Fruit fly (Drosophila melanogaster) whole organism, prepupa: Measurements from ENCODE around the gene Jon65Aiv.

Source experiments
- Blimp-1 ChIP-seq: fragments of 200-800 bp; sonication (Bioruptor generic); optimal IDR thresholded peaks from 3 replicates; lab custom pipeline; 2017; ENCODE audit warnings: missing biosample characterization, missing genetic modification characterization, mild to moderate bottlenecking, moderate library complexity, missing genetic modification reagents
- CG10631 ChIP-seq: fragments of 200-800 bp; sonication (Bioruptor generic); optimal IDR thresholded peaks from 2 replicates; lab custom pipeline; 2016; ENCODE audit warnings: missing biosample characterization, missing genetic modification characterization
- CG10669 ChIP-seq: fragments of 200-800 bp; sonication (Bioruptor generic); optimal IDR thresholded peaks from 3 replicates; lab custom pipeline; 2018; ENCODE audit warnings: missing biosample characterization, mild to moderate bottlenecking, missing genetic modification characterization, moderate library complexity
- CG11294 ChIP-seq: fragments of 200-800 bp; sonication (Bioruptor generic); IDR thresholded peaks from 2 replicates; pipeline ENCODE4 v1.3.6; 2022; ENCODE audit warnings: missing biosample characterization, missing genetic modification characterization
- CG11762 ChIP-seq: fragments of 200-800 bp; sonication (Bioruptor generic); optimal IDR thresholded peaks from 3 replicates; lab custom pipeline; 2016; ENCODE audit warnings: missing biosample characterization, missing genetic modification characterization; ENCODE audit not compliant: insufficient read depth
- CG11902 ChIP-seq: fragments of 200-800 bp; sonication (Bioruptor generic); optimal IDR thresholded peaks from 3 replicates; lab custom pipeline; 2016; ENCODE audit warnings: missing biosample characterization, missing genetic modification characterization
- CG15336 ChIP-seq: fragments of 200-800 bp; sonication (Bioruptor generic); IDR thresholded peaks from 2 replicates; pipeline ENCODE4 v1.3.6; 2022; ENCODE audit warnings: missing biosample characterization, missing genetic modification characterization
- CG1621 ChIP-seq: fragments of 200-800 bp; sonication (Bioruptor generic); optimal IDR thresholded peaks from 3 replicates; lab custom pipeline; 2018; ENCODE audit warnings: missing biosample characterization, mild to moderate bottlenecking, missing genetic modification characterization
- CG16779 ChIP-seq: fragments of 200-800 bp; sonication (Bioruptor generic); optimal IDR thresholded peaks from 3 replicates; lab custom pipeline; 2017; ENCODE audit warnings: missing biosample characterization, mild to moderate bottlenecking, missing genetic modification characterization
- CG3032 ChIP-seq: fragments of 200-800 bp; optimal IDR thresholded peaks from 2 replicates; lab custom pipeline; 2019; ENCODE audit warnings: missing biosample characterization, mild to moderate bottlenecking, missing genetic modification characterization, moderate library complexity
- CG31627 ChIP-seq: fragments of 200-800 bp; sonication (Bioruptor generic); optimal IDR thresholded peaks from 3 replicates; lab custom pipeline; 2016; ENCODE audit warnings: missing biosample characterization, missing genetic modification characterization
- CG32006 ChIP-seq: fragments of 200-800 bp; sonication (Bioruptor generic); optimal IDR thresholded peaks from 3 replicates; lab custom pipeline; 2017; ENCODE audit warnings: missing biosample characterization, mild to moderate bottlenecking, missing genetic modification characterization
- CG3919 ChIP-seq: fragments of 200-800 bp; sonication (Bioruptor generic); optimal IDR thresholded peaks from 3 replicates; lab custom pipeline; 2016; ENCODE audit warnings: missing biosample characterization, missing genetic modification characterization
- CG4318 ChIP-seq: fragments of 200-800 bp; sonication (Bioruptor generic); optimal IDR thresholded peaks from 3 replicates; lab custom pipeline; 2017; ENCODE audit warnings: missing biosample characterization, mild to moderate bottlenecking, missing genetic modification characterization
- CG6163 ChIP-seq: fragments of 200-800 bp; sonication (Bioruptor generic); IDR thresholded peaks from 3 replicates; pipeline ENCODE4 v1.3.6; 2022; ENCODE audit warnings: missing biosample characterization, missing genetic modification characterization
- CG6808 ChIP-seq: fragments of 200-800 bp; sonication (Bioruptor generic); optimal IDR thresholded peaks from 3 replicates; lab custom pipeline; 2017; ENCODE audit warnings: missing biosample characterization, missing genetic modification characterization, mild to moderate bottlenecking, moderate library complexity, missing genetic modification reagents
- CG6854 ChIP-seq: fragments of 200-800 bp; sonication (Bioruptor generic); optimal IDR thresholded peaks from 2 replicates; lab custom pipeline; 2017; ENCODE audit warnings: missing biosample characterization, mild to moderate bottlenecking, missing genetic modification characterization
- CG7368 ChIP-seq: fragments of 200-800 bp; sonication (Bioruptor generic); optimal IDR thresholded peaks from 3 replicates; lab custom pipeline; 2016; ENCODE audit warnings: missing biosample characterization, missing genetic modification characterization
- CG8319 ChIP-seq: fragments of 200-800 bp; sonication (Bioruptor generic); optimal IDR thresholded peaks from 3 replicates; lab custom pipeline; 2016; ENCODE audit warnings: missing biosample characterization, missing genetic modification characterization
- CG8632 ChIP-seq: fragments of 200-800 bp; sonication (Bioruptor generic); optimal IDR thresholded peaks from 3 replicates; lab custom pipeline; 2016; ENCODE audit warnings: missing biosample characterization, missing genetic modification characterization
- Eip78C ChIP-seq: fragments of 200-800 bp; sonication (Bioruptor generic); peaks from one replicate; lab custom pipeline; 2016; ENCODE audit warnings: missing biosample characterization, missing genetic modification characterization
- Ets21C ChIP-seq: fragments of 200-800 bp; sonication (Bioruptor generic); optimal IDR thresholded peaks from 3 replicates; lab custom pipeline; 2016; ENCODE audit warnings: missing biosample characterization, missing genetic modification characterization
- Gug ChIP-seq: fragments of 200-800 bp; sonication (Bioruptor generic); IDR thresholded peaks from 2 replicates; pipeline ENCODE4 v1.3.6; 2022; ENCODE audit warnings: missing biosample characterization, missing genetic modification characterization
- Hr38 ChIP-seq: sonication (Bioruptor generic); optimal IDR thresholded peaks from 2 replicates; lab custom pipeline; 2016; ENCODE audit warnings: missing biosample characterization, missing genetic modification characterization
- Hr39 ChIP-seq: fragments of 200-800 bp; sonication (Bioruptor generic); optimal IDR thresholded peaks from 2 replicates; lab custom pipeline; 2016; ENCODE audit warnings: missing biosample characterization, missing genetic modification characterization
- Hr4 ChIP-seq: fragments of 200-800 bp; sonication (Bioruptor generic); optimal IDR thresholded peaks from 3 replicates; lab custom pipeline; 2016; ENCODE audit warnings: missing biosample characterization, missing genetic modification characterization
- Met ChIP-seq: fragments of 200-800 bp; sonication (Bioruptor generic); optimal IDR thresholded peaks from 3 replicates; lab custom pipeline; 2016; ENCODE audit warnings: missing biosample characterization, missing genetic modification characterization
- OdsH ChIP-seq: fragments of 200-800 bp; sonication (Bioruptor generic); optimal IDR thresholded peaks from 3 replicates; lab custom pipeline; 2016; ENCODE audit warnings: missing biosample characterization, missing genetic modification characterization
- Smox ChIP-seq: fragments of 200-800 bp; sonication (Bioruptor generic); optimal IDR thresholded peaks from 3 replicates; lab custom pipeline; 2016; ENCODE audit warnings: missing biosample characterization, missing genetic modification characterization
- Sox102F ChIP-seq: fragments of 200-800 bp; sonication (Bioruptor generic); optimal IDR thresholded peaks from 2 replicates; lab custom pipeline; 2016; ENCODE audit warnings: missing biosample characterization, mild to moderate bottlenecking, missing genetic modification characterization
- Sox14 ChIP-seq: fragments of 200-800 bp; sonication (Bioruptor generic); optimal IDR thresholded peaks from 3 replicates; lab custom pipeline; 2016; ENCODE audit warnings: missing biosample characterization, missing genetic modification characterization
- Sox15 ChIP-seq: fragments of 200-800 bp; sonication (Bioruptor generic); optimal IDR thresholded peaks from 3 replicates; lab custom pipeline; 2016; ENCODE audit warnings: missing biosample characterization, missing genetic modification characterization
- achi ChIP-seq: fragments of 200-800 bp; sonication (Bioruptor generic); optimal IDR thresholded peaks from 3 replicates; lab custom pipeline; 2016; ENCODE audit warnings: missing biosample characterization, missing genetic modification characterization
- acj6 ChIP-seq: fragments of 200-800 bp; sonication (Bioruptor generic); optimal IDR thresholded peaks from 3 replicates; lab custom pipeline; 2016; ENCODE audit warnings: missing biosample characterization, missing genetic modification characterization
- cyc ChIP-seq: fragments of 200-800 bp; sonication (Bioruptor generic); optimal IDR thresholded peaks from 3 replicates; lab custom pipeline; 2016; ENCODE audit warnings: missing biosample characterization, missing genetic modification characterization
- dac ChIP-seq: fragments of 200-800 bp; sonication (Bioruptor generic); optimal IDR thresholded peaks from 2 replicates; lab custom pipeline; 2017; ENCODE audit warnings: missing biosample characterization, mild to moderate bottlenecking, missing genetic modification characterization
- dsx ChIP-seq: fragments of 200-800 bp; optimal IDR thresholded peaks from 3 replicates; lab custom pipeline; 2019; ENCODE audit warnings: missing biosample characterization, mild to moderate bottlenecking, missing genetic modification characterization, moderate library complexity; ENCODE audit not compliant: poor library complexity, severe bottlenecking
- esn ChIP-seq: fragments of 200-800 bp; sonication (Bioruptor generic); optimal IDR thresholded peaks from 2 replicates; lab custom pipeline; 2016; ENCODE audit warnings: missing biosample characterization, mild to moderate bottlenecking, missing genetic modification characterization, moderate library complexity
- fd59A ChIP-seq: fragments of 200-800 bp; sonication (Bioruptor generic); optimal IDR thresholded peaks from 2 replicates; lab custom pipeline; 2017; ENCODE audit warnings: missing biosample characterization, mild to moderate bottlenecking, missing genetic modification characterization, missing genetic modification reagents
- fd85E ChIP-seq: fragments of 200-800 bp; sonication (Bioruptor generic); optimal IDR thresholded peaks from 3 replicates; lab custom pipeline; 2016; ENCODE audit warnings: missing biosample characterization, missing genetic modification characterization
- fkh ChIP-seq: fragments of 200-800 bp; sonication (Bioruptor generic); optimal IDR thresholded peaks from 3 replicates; lab custom pipeline; 2017; ENCODE audit warnings: missing biosample characterization, mild to moderate bottlenecking, missing genetic modification characterization, moderate library complexity
- net ChIP-seq: fragments of 200-800 bp; sonication (Bioruptor generic); optimal IDR thresholded peaks from 3 replicates; lab custom pipeline; 2016; ENCODE audit warnings: missing biosample characterization, missing genetic modification characterization
- pdm3 ChIP-seq: fragments of 200-800 bp; sonication (Bioruptor generic); optimal IDR thresholded peaks from 3 replicates; lab custom pipeline; 2016; ENCODE audit warnings: missing biosample characterization, missing genetic modification characterization
- salr ChIP-seq, 2 experiments: fragments of 200-800 bp; sonication (Bioruptor generic); optimal IDR thresholded peaks; 3 replicates each; lab custom pipeline; 2016 to 2018; ENCODE audit warnings: missing biosample characterization in 2 of 2, missing genetic modification characterization in 2 of 2, mild to moderate bottlenecking in 1 of 2
- spab ChIP-seq: fragments of 200-800 bp; sonication (Bioruptor generic); optimal IDR thresholded peaks from 2 replicates; lab custom pipeline; 2017; ENCODE audit warnings: missing biosample characterization, mild to moderate bottlenecking, missing genetic modification characterization, missing genetic modification reagents
- ss ChIP-seq, 2 experiments: fragments of 200-800 bp; sonication (Bioruptor generic); optimal IDR thresholded peaks; 2 replicates in 1 of 2; 3 replicates in 1 of 2; lab custom pipeline; 2017 to 2018; ENCODE audit warnings: mild to moderate bottlenecking in 2 of 2, missing biosample characterization in 2 of 2, missing genetic modification characterization in 2 of 2, moderate library complexity in 1 of 2
- svp ChIP-seq: fragments of 200-800 bp; sonication (Bioruptor generic); peaks from one replicate; lab custom pipeline; 2016; ENCODE audit warnings: missing biosample characterization, missing genetic modification characterization
- vri ChIP-seq: fragments of 200-800 bp; sonication (Bioruptor generic); optimal IDR thresholded peaks from 3 replicates; lab custom pipeline; 2016; ENCODE audit warnings: missing biosample characterization, mild to moderate bottlenecking, missing genetic modification characterization

Jon65Aiv gene

dm6 chr3L:6084446-6084845 is 45.5 kb downstream of the Jon65Aiv start (continued):
- peak; percentile 7 for TF ChIP-seq Sox14 (GFP tag; lab: Kevin White, UChicago)
- TF ChIP-seq Eip78C (GFP tag; lab: Kevin White, UChicago): peak; percentile 82
- no peak for TF ChIP-seq cyc (GFP tag; lab: Kevin White, UChicago)
- TF ChIP-seq CG10669 (GFP tag; lab: Kevin White, UChicago): peak; percentile 19
- TF ChIP-seq CG32006: peak; percentile 72
- TF ChIP-seq OdsH (GFP tag; lab: Kevin White, UChicago): peak; percentile 64
- TF ChIP-seq CG3919 (GFP tag; lab: Kevin White, UChicago): peak; percentile 14
- TF ChIP-seq CG4318 (GFP tag; lab: Kevin White, UChicago): peak; percentile 56

- no peak for TF ChIP-seq Hr38
- TF ChIP-seq fd85E (GFP tag; lab: Kevin White, UChicago): no peak
- 0 out of 3 replicates have a peak, but pooled peaks have one; percentile 5 for TF ChIP-seq CG6163 (GFP tag; lab: Robert Waterston, UW)
- no peak for TF ChIP-seq cyc (GFP tag; lab: Kevin White, UChicago)
- TF ChIP-seq Blimp-1 (GFP tag; lab: Kevin White, UChicago): no peak
- TF ChIP-seq CG31627 (GFP tag; lab: Kevin White, UChicago): no peak
- TF ChIP-seq CG32006: peak; percentile 83
- peak; percentile 65 for TF ChIP-seq svp (GFP tag; lab: Kevin White, UChicago)
- TF ChIP-seq Gug (GFP tag; lab: Robert Waterston, UW): 0 out of 2 replicates have a peak, but pooled peaks have one; percentile 14
- TF ChIP-seq CG8632 (GFP tag; lab: Kevin White, UChicago): peak; percentile 73
- TF ChIP-seq salr (GFP tag; optimal IDR thresholded peaks at IDR 0.05; lab: Kevin White, UChicago): peak in 1 of 2 experiments; percentile 73
- peak; percentile 41 for TF ChIP-seq Sox14 (GFP tag; lab: Kevin White, UChicago)
- TF ChIP-seq vri (GFP tag; lab: Kevin White, UChicago): peak; percentile 1
- peak; percentile 69 for TF ChIP-seq CG10631 (GFP tag; lab: Kevin White, UChicago)
- no peak for TF ChIP-seq fkh (GFP tag; lab: Kevin White, UChicago)
- peak; percentile 7 for TF ChIP-seq Hr39 (GFP tag; lab: Kevin White, UChicago)
- peak; percentile 69 for TF ChIP-seq acj6 (GFP tag; lab: Kevin White, UChicago)
- TF ChIP-seq CG15336 (GFP tag; lab: Robert Waterston, UW): peak; percentile 77
- TF ChIP-seq Ets21C (GFP tag; lab: Kevin White, UChicago): no peak
- TF ChIP-seq CG4318 (GFP tag; lab: Kevin White, UChicago): peak; percentile 71
- TF ChIP-seq ss (GFP tag; optimal IDR thresholded peaks at IDR 0.05; lab: Kevin White, UChicago): peak; percentile 66 to 81
- TF ChIP-seq CG3032: peak; percentile 69
- peak; percentile 68 for TF ChIP-seq net (GFP tag; lab: Kevin White, UChicago)
- no peak for TF ChIP-seq CG6808
- no peak for TF ChIP-seq CG11294 (GFP tag; lab: Robert Waterston, UW)
- TF ChIP-seq CG11762 (GFP tag; lab: Kevin White, UChicago): peak; percentile 16
- peak; percentile 20 for TF ChIP-seq Met (GFP tag; lab: Kevin White, UChicago)
- no peak for TF ChIP-seq CG1621 (tag; lab: Kevin White, UChicago)
- TF ChIP-seq CG7368 (GFP tag; lab: Kevin White, UChicago): no peak
- TF ChIP-seq achi (GFP tag; lab: Kevin White, UChicago): peak; percentile 83
- peak; percentile 11 for TF ChIP-seq Smox
- TF ChIP-seq CG6854 (GFP tag; lab: Kevin White, UChicago): no peak
- no peak for TF ChIP-seq CG8319
- peak; percentile 22 for TF ChIP-seq Sox15 (GFP tag; lab: Kevin White, UChicago)
- peak; percentile 63 for TF ChIP-seq dsx (GFP tag; lab: Kevin White, UChicago)
- TF ChIP-seq Hr4 (GFP tag; lab: Kevin White, UChicago): peak; percentile 46
- TF ChIP-seq Eip78C (GFP tag; lab: Kevin White, UChicago): peak; percentile 90
- TF ChIP-seq esn (GFP tag; lab: Kevin White, UChicago): peak; percentile 48
- TF ChIP-seq OdsH (GFP tag; lab: Kevin White, UChicago): peak; percentile 72
- no peak for TF ChIP-seq CG11902
- TF ChIP-seq spab (GFP tag; lab: Kevin White, UChicago): peak; percentile 46
- TF ChIP-seq fd59A: peak; percentile 33
- peak; percentile 23 for TF ChIP-seq pdm3 (GFP tag; lab: Kevin White, UChicago)
- peak; percentile 41 for TF ChIP-seq CG3919 (GFP tag; lab: Kevin White, UChicago)
- no peak for TF ChIP-seq dac (GFP tag; lab: Kevin White, UChicago)
- peak; percentile 6 for TF ChIP-seq CG16779
- peak; percentile 26 for TF ChIP-seq Sox102F (GFP tag; lab: Kevin White, UChicago)
These were observed 46.2 kb downstream of the Jon65Aiv start for dm6 chr3L:6085157-6085556.
